Fruit fly (Drosophila melanogaster) whole organism, prepupa: Measurements from ENCODE around the gene CG12438.

Experiments
- Blimp-1 ChIP-seq: fragments of 200-800 bp; sonication (Bioruptor generic); optimal IDR thresholded peaks from 3 replicates; lab custom pipeline; 2017; ENCODE audit warnings: missing biosample characterization, missing genetic modification characterization, mild to moderate bottlenecking, moderate library complexity, missing genetic modification reagents
- CG10631 ChIP-seq: fragments of 200-800 bp; sonication (Bioruptor generic); optimal IDR thresholded peaks from 2 replicates; lab custom pipeline; 2016; ENCODE audit warnings: missing biosample characterization, missing genetic modification characterization
- CG10669 ChIP-seq: fragments of 200-800 bp; sonication (Bioruptor generic); optimal IDR thresholded peaks from 3 replicates; lab custom pipeline; 2018; ENCODE audit warnings: missing biosample characterization, mild to moderate bottlenecking, missing genetic modification characterization, moderate library complexity
- CG11294 ChIP-seq: fragments of 200-800 bp; sonication (Bioruptor generic); IDR thresholded peaks from 2 replicates; pipeline ENCODE4 v1.3.6; 2022; ENCODE audit warnings: missing biosample characterization, missing genetic modification characterization
- CG15336 ChIP-seq: fragments of 200-800 bp; sonication (Bioruptor generic); IDR thresholded peaks from 2 replicates; pipeline ENCODE4 v1.3.6; 2022; ENCODE audit warnings: missing biosample characterization, missing genetic modification characterization
- CG1621 ChIP-seq: fragments of 200-800 bp; sonication (Bioruptor generic); optimal IDR thresholded peaks from 3 replicates; lab custom pipeline; 2018; ENCODE audit warnings: missing biosample characterization, mild to moderate bottlenecking, missing genetic modification characterization
- CG3032 ChIP-seq: fragments of 200-800 bp; optimal IDR thresholded peaks from 2 replicates; lab custom pipeline; 2019; ENCODE audit warnings: missing biosample characterization, mild to moderate bottlenecking, missing genetic modification characterization, moderate library complexity
- CG32006 ChIP-seq: fragments of 200-800 bp; sonication (Bioruptor generic); optimal IDR thresholded peaks from 3 replicates; lab custom pipeline; 2017; ENCODE audit warnings: missing biosample characterization, mild to moderate bottlenecking, missing genetic modification characterization
- CG34406 ChIP-seq: fragments of 200-800 bp; sonication (Bioruptor generic); optimal IDR thresholded peaks from 3 replicates; lab custom pipeline; 2016; ENCODE audit warnings: missing biosample characterization, missing genetic modification characterization
- CG3919 ChIP-seq: fragments of 200-800 bp; sonication (Bioruptor generic); optimal IDR thresholded peaks from 3 replicates; lab custom pipeline; 2016; ENCODE audit warnings: missing biosample characterization, missing genetic modification characterization
- CG4318 ChIP-seq: fragments of 200-800 bp; sonication (Bioruptor generic); optimal IDR thresholded peaks from 3 replicates; lab custom pipeline; 2017; ENCODE audit warnings: missing biosample characterization, mild to moderate bottlenecking, missing genetic modification characterization
- CG6792 ChIP-seq: fragments of 200-800 bp; sonication (Bioruptor generic); optimal IDR thresholded peaks from 3 replicates; lab custom pipeline; 2016; ENCODE audit warnings: missing biosample characterization, missing genetic modification characterization
- CG6808 ChIP-seq: fragments of 200-800 bp; sonication (Bioruptor generic); optimal IDR thresholded peaks from 3 replicates; lab custom pipeline; 2017; ENCODE audit warnings: missing biosample characterization, missing genetic modification characterization, mild to moderate bottlenecking, moderate library complexity, missing genetic modification reagents
- CG6854 ChIP-seq: fragments of 200-800 bp; sonication (Bioruptor generic); optimal IDR thresholded peaks from 2 replicates; lab custom pipeline; 2017; ENCODE audit warnings: missing biosample characterization, mild to moderate bottlenecking, missing genetic modification characterization
- CG7368 ChIP-seq: fragments of 200-800 bp; sonication (Bioruptor generic); optimal IDR thresholded peaks from 3 replicates; lab custom pipeline; 2016; ENCODE audit warnings: missing biosample characterization, missing genetic modification characterization
- CG8119 ChIP-seq: fragments of 200-800 bp; sonication (Bioruptor generic); IDR thresholded peaks from 3 replicates; pipeline ENCODE4 v1.3.6; 2022; ENCODE audit warnings: missing biosample characterization, missing genetic modification characterization
- CG8319 ChIP-seq: fragments of 200-800 bp; sonication (Bioruptor generic); optimal IDR thresholded peaks from 3 replicates; lab custom pipeline; 2016; ENCODE audit warnings: missing biosample characterization, missing genetic modification characterization
- CG8632 ChIP-seq: fragments of 200-800 bp; sonication (Bioruptor generic); optimal IDR thresholded peaks from 3 replicates; lab custom pipeline; 2016; ENCODE audit warnings: missing biosample characterization, missing genetic modification characterization
- Eip75B ChIP-seq: fragments of 200-800 bp; sonication (Bioruptor generic); optimal IDR thresholded peaks from 3 replicates; lab custom pipeline; 2016; ENCODE audit warnings: missing biosample characterization, missing genetic modification characterization
- Eip78C ChIP-seq: fragments of 200-800 bp; sonication (Bioruptor generic); peaks from one replicate; lab custom pipeline; 2016; ENCODE audit warnings: missing biosample characterization, missing genetic modification characterization
- Eip93F ChIP-seq: fragments of 200-800 bp; sonication (Bioruptor generic); optimal IDR thresholded peaks from 2 replicates; lab custom pipeline; 2016; ENCODE audit warnings: missing biosample characterization, mild to moderate bottlenecking, missing genetic modification characterization
- Gug ChIP-seq: fragments of 200-800 bp; sonication (Bioruptor generic); IDR thresholded peaks from 2 replicates; pipeline ENCODE4 v1.3.6; 2022; ENCODE audit warnings: missing biosample characterization, missing genetic modification characterization
- Hr38 ChIP-seq: sonication (Bioruptor generic); optimal IDR thresholded peaks from 2 replicates; lab custom pipeline; 2016; ENCODE audit warnings: missing biosample characterization, missing genetic modification characterization
- Hr39 ChIP-seq: fragments of 200-800 bp; sonication (Bioruptor generic); optimal IDR thresholded peaks from 2 replicates; lab custom pipeline; 2016; ENCODE audit warnings: missing biosample characterization, missing genetic modification characterization
- Hr4 ChIP-seq: fragments of 200-800 bp; sonication (Bioruptor generic); optimal IDR thresholded peaks from 3 replicates; lab custom pipeline; 2016; ENCODE audit warnings: missing biosample characterization, missing genetic modification characterization
- Lpt ChIP-seq: fragments of 200-800 bp; sonication (Bioruptor generic); optimal IDR thresholded peaks from 3 replicates; lab custom pipeline; 2016; ENCODE audit warnings: missing biosample characterization, missing genetic modification characterization
- Met ChIP-seq: fragments of 200-800 bp; sonication (Bioruptor generic); optimal IDR thresholded peaks from 3 replicates; lab custom pipeline; 2016; ENCODE audit warnings: missing biosample characterization, missing genetic modification characterization
- OdsH ChIP-seq: fragments of 200-800 bp; sonication (Bioruptor generic); optimal IDR thresholded peaks from 3 replicates; lab custom pipeline; 2016; ENCODE audit warnings: missing biosample characterization, missing genetic modification characterization
- Sox102F ChIP-seq: fragments of 200-800 bp; sonication (Bioruptor generic); optimal IDR thresholded peaks from 2 replicates; lab custom pipeline; 2016; ENCODE audit warnings: missing biosample characterization, mild to moderate bottlenecking, missing genetic modification characterization
- Sox15 ChIP-seq: fragments of 200-800 bp; sonication (Bioruptor generic); optimal IDR thresholded peaks from 3 replicates; lab custom pipeline; 2016; ENCODE audit warnings: missing biosample characterization, missing genetic modification characterization
- achi ChIP-seq: fragments of 200-800 bp; sonication (Bioruptor generic); optimal IDR thresholded peaks from 3 replicates; lab custom pipeline; 2016; ENCODE audit warnings: missing biosample characterization, missing genetic modification characterization
- cyc ChIP-seq: fragments of 200-800 bp; sonication (Bioruptor generic); optimal IDR thresholded peaks from 3 replicates; lab custom pipeline; 2016; ENCODE audit warnings: missing biosample characterization, missing genetic modification characterization
- dac ChIP-seq: fragments of 200-800 bp; sonication (Bioruptor generic); optimal IDR thresholded peaks from 2 replicates; lab custom pipeline; 2017; ENCODE audit warnings: missing biosample characterization, mild to moderate bottlenecking, missing genetic modification characterization
- dsx ChIP-seq: fragments of 200-800 bp; optimal IDR thresholded peaks from 3 replicates; lab custom pipeline; 2019; ENCODE audit warnings: missing biosample characterization, mild to moderate bottlenecking, missing genetic modification characterization, moderate library complexity; ENCODE audit not compliant: poor library complexity, severe bottlenecking
- esn ChIP-seq: fragments of 200-800 bp; sonication (Bioruptor generic); optimal IDR thresholded peaks from 2 replicates; lab custom pipeline; 2016; ENCODE audit warnings: missing biosample characterization, mild to moderate bottlenecking, missing genetic modification characterization, moderate library complexity
- fd85E ChIP-seq: fragments of 200-800 bp; sonication (Bioruptor generic); optimal IDR thresholded peaks from 3 replicates; lab custom pipeline; 2016; ENCODE audit warnings: missing biosample characterization, missing genetic modification characterization
- fkh ChIP-seq: fragments of 200-800 bp; sonication (Bioruptor generic); optimal IDR thresholded peaks from 3 replicates; lab custom pipeline; 2017; ENCODE audit warnings: missing biosample characterization, mild to moderate bottlenecking, missing genetic modification characterization, moderate library complexity
- lz ChIP-seq: fragments of 200-800 bp; sonication (Bioruptor generic); optimal IDR thresholded peaks from 3 replicates; lab custom pipeline; 2016; ENCODE audit warnings: missing biosample characterization, missing genetic modification characterization
- net ChIP-seq: fragments of 200-800 bp; sonication (Bioruptor generic); optimal IDR thresholded peaks from 3 replicates; lab custom pipeline; 2016; ENCODE audit warnings: missing biosample characterization, missing genetic modification characterization
- salr ChIP-seq, 2 experiments: fragments of 200-800 bp; sonication (Bioruptor generic); optimal IDR thresholded peaks; 3 replicates each; lab custom pipeline; 2016 to 2018; ENCODE audit warnings: missing biosample characterization in 2 of 2, missing genetic modification characterization in 2 of 2, mild to moderate bottlenecking in 1 of 2
- ss ChIP-seq, 2 experiments: fragments of 200-800 bp; sonication (Bioruptor generic); optimal IDR thresholded peaks; 2 replicates in 1 of 2; 3 replicates in 1 of 2; lab custom pipeline; 2017 to 2018; ENCODE audit warnings: mild to moderate bottlenecking in 2 of 2, missing biosample characterization in 2 of 2, missing genetic modification characterization in 2 of 2, moderate library complexity in 1 of 2
- svp ChIP-seq: fragments of 200-800 bp; sonication (Bioruptor generic); peaks from one replicate; lab custom pipeline; 2016; ENCODE audit warnings: missing biosample characterization, missing genetic modification characterization
- vri ChIP-seq: fragments of 200-800 bp; sonication (Bioruptor generic); optimal IDR thresholded peaks from 3 replicates; lab custom pipeline; 2016; ENCODE audit warnings: missing biosample characterization, mild to moderate bottlenecking, missing genetic modification characterization

The CG12438 gene

DNA sequence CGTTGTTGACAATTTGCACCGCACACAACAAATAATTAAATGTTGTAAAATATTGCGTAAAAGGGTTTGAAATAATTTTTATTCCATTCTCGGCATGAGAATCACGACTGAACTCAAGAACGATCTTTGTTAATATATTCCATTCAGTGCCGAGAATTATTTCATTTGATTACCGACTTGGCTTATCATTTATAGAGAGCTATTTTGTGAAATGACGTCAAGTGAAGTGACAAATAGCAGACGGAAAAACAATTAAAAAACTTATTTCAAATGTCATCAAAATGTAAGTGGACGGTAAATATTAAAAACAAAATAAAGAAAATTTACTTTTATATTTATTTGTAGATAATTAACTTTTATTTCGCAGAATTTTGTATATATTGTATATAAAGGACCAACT is 37.6 kb upstream of the CG12438 start:
- TF ChIP-seq svp (GFP tag; lab: Kevin White, UChicago) (peak; percentile 59), cyc (no peak)

DNA sequence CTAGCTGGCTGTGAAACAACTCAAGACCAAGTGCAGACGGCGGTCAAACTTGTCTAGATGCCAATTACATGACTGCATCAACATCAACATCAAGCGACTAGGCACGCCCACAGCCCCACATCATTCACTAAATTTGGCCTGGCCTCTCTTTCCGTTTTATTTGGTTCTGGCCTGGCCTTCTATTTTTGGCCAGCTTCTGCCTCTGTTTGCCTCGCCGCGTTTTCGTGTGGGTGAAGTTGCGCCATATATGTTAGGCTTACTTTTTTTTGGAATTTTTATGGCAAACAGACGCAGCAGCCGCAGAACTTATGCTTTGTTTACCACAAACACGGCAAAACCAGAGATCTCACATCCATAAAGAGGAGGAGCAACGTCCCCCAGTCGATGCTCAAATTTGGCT is 36.6 kb upstream of the CG12438 start:
- peak; percentile 19 for TF ChIP-seq fkh (GFP tag; lab: Kevin White, UChicago)
- TF ChIP-seq lz (GFP tag; lab: Kevin White, UChicago) = no peak

DNA sequence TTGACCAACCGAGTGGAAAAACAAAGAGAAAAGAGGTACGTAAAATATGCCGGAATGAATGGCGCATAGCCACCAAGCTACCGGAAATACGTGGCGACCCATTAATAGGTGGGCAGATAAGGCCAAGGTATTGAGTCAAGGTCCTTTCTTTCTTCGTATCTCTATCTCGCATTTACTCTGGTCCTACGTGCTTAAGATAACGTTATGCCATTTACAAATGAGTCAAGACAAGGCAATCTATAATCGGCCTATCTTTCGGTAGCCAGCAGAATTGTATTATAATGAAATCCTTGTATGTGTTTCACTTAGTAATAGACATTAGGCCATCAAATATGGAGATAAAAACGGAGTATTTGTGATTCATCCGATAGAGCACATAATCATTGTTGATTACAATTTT is 35.7 kb upstream of the CG12438 start:
- TF ChIP-seq CG6792 (GFP tag; lab: Kevin White, UChicago) = no peak
- TF ChIP-seq Hr39 (GFP tag; lab: Kevin White, UChicago) = no peak
- peak; percentile 37 for TF ChIP-seq svp (GFP tag; lab: Kevin White, UChicago)
- TF ChIP-seq Lpt (GFP tag; lab: Kevin White, UChicago) = no peak
- TF ChIP-seq ss (GFP tag; optimal IDR thresholded peaks at IDR 0.05; lab: Kevin White, UChicago) = no peak
- TF ChIP-seq Gug = no peak
- no peak for TF ChIP-seq lz (GFP tag; lab: Kevin White, UChicago)
- TF ChIP-seq Sox102F = no peak
- no peak for TF ChIP-seq Sox15 (GFP tag; lab: Kevin White, UChicago)
- peak; percentile 71 for TF ChIP-seq vri
- TF ChIP-seq CG8632 (GFP tag; lab: Kevin White, UChicago) = no peak
- TF ChIP-seq fkh (GFP tag; lab: Kevin White, UChicago) = no peak
- TF ChIP-seq CG6808 = no peak
- TF ChIP-seq Eip78C (GFP tag; lab: Kevin White, UChicago) = peak; percentile 41
- TF ChIP-seq, all 60 proteins: peak for 3

DNA sequence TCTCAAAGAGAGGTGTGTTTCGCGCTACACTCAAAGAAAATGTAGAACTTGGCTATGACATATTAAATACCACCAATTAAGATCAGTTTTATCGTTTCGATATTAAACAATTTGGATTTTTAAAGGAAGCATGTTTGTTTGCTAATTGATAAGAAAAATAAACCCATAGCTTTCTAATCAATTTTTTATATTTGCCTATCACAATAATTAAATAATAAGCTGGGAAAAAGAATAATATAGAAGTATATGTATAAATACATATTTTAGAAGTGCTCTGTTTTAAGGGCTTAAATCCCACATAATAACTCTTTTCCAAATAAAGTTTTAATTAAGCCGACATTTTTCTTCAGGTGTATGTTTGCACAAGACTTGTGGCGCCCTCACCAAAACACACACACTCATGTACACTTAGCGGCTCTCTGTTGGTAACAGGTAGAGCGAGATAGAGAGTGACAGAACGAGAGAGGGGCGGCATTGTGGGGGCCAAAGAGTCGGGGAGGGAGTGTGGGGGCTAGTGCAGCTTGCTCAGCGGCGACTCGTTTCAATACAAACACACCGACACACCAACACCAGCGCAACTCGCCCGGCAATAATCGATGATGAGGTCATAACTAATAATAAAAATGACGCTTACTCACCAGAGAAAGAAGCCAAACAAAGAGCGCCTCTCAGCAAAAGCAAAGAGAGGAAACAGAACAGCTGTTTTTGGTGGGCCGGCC is 34.3 kb upstream of the CG12438 start:
- peak; percentile 89 for TF ChIP-seq CG15336 (GFP tag; lab: Robert Waterston, UW)
- TF ChIP-seq CG3919 = peak; percentile 91
- peak; percentile 92 for TF ChIP-seq achi (GFP tag; lab: Kevin White, UChicago)
- peak; percentile 91 for TF ChIP-seq CG4318 (GFP tag; lab: Kevin White, UChicago)
- peak; percentile 70 for TF ChIP-seq Blimp-1 (GFP tag; lab: Kevin White, UChicago)
- peak; percentile 85 for TF ChIP-seq Eip75B (GFP tag; lab: Kevin White, UChicago)
- peak; percentile 71 for TF ChIP-seq CG1621
- TF ChIP-seq Eip93F (GFP tag; lab: Kevin White, UChicago) = no peak
- peak; percentile 57 for TF ChIP-seq CG6854 (GFP tag; lab: Kevin White, UChicago)
- TF ChIP-seq CG3032 (tag; lab: Kevin White, UChicago) = peak; percentile 90
- peak; percentile 85 for TF ChIP-seq dsx (GFP tag; lab: Kevin White, UChicago)
- peak; percentile 94 for TF ChIP-seq esn (GFP tag; lab: Kevin White, UChicago)
- peak; percentile 92 for TF ChIP-seq net
- peak; percentile 80 for TF ChIP-seq Hr39 (GFP tag; lab: Kevin White, UChicago)
- TF ChIP-seq OdsH (GFP tag; lab: Kevin White, UChicago) = peak; percentile 94
- TF ChIP-seq CG7368 (GFP tag; lab: Kevin White, UChicago) = peak; percentile 79
- TF ChIP-seq CG8319 (GFP tag; lab: Kevin White, UChicago) = peak; percentile 80
- peak; percentile 77; the same call in 1 of the 2 replicates for TF ChIP-seq CG11294 (GFP tag; lab: Robert Waterston, UW)
- peak; percentile 81 for TF ChIP-seq Sox15 (GFP tag; lab: Kevin White, UChicago)
- TF ChIP-seq CG6792 (GFP tag; lab: Kevin White, UChicago) = peak; percentile 89
- peak; percentile 92 for TF ChIP-seq CG8119
- TF ChIP-seq Hr38 = no peak
- TF ChIP-seq salr (GFP tag; optimal IDR thresholded peaks at IDR 0.05; lab: Kevin White, UChicago) = peak; percentile 37 to 97
- peak; percentile 93 for TF ChIP-seq Hr4 (GFP tag; lab: Kevin White, UChicago)
- TF ChIP-seq CG34406 (GFP tag; lab: Kevin White, UChicago) = peak; percentile 92
- TF ChIP-seq Eip78C (GFP tag; lab: Kevin White, UChicago) = peak; percentile 97
- peak; percentile 97 for TF ChIP-seq CG32006 (GFP tag; lab: Kevin White, UChicago)
- peak; percentile 83 for TF ChIP-seq svp (GFP tag; lab: Kevin White, UChicago)
- TF ChIP-seq fkh (GFP tag; lab: Kevin White, UChicago) = peak; percentile 98
- peak; percentile 44 for TF ChIP-seq fd85E (GFP tag; lab: Kevin White, UChicago)
- peak; percentile 90 for TF ChIP-seq Met (GFP tag; lab: Kevin White, UChicago)
- peak; percentile 86 to 88 for TF ChIP-seq ss (GFP tag; optimal IDR thresholded peaks at IDR 0.05; lab: Kevin White, UChicago)
- peak; percentile 82 for TF ChIP-seq dac
- peak; percentile 91 for TF ChIP-seq Lpt (GFP tag; lab: Kevin White, UChicago)
- peak; percentile 83 for TF ChIP-seq CG10669 (GFP tag; lab: Kevin White, UChicago)
- peak; percentile 95 for TF ChIP-seq CG10631 (GFP tag; lab: Kevin White, UChicago)
